Fruit fly (Drosophila melanogaster): ENCODE results near the gene Acp26Ab.

Gene Acp26Ab

dm6 chr2L:5901553-5901952, 8.9 kb upstream of the Acp26Ab start (continued):
- TF ChIP-seq CG6163 (GFP tag; IDR thresholded peaks at IDR 0.05): no peak; the same call in 2 of the 3 replicates
- no peak for TF ChIP-seq vri (GFP tag; optimal IDR thresholded peaks at IDR 0.05)
- no peak for TF ChIP-seq Hr39 (GFP tag; optimal IDR thresholded peaks at IDR 0.05)
- TF ChIP-seq Ets21C (GFP tag; optimal IDR thresholded peaks at IDR 0.05): no peak
- TF ChIP-seq CG3032 (tag; optimal IDR thresholded peaks at IDR 0.05): no peak
- TF ChIP-seq CG1621 (tag; optimal IDR thresholded peaks at IDR 0.05): no peak
- TF ChIP-seq Met (GFP tag; optimal IDR thresholded peaks at IDR 0.05): no peak
- TF ChIP-seq topi (GFP tag; optimal IDR thresholded peaks at IDR 0.05): no peak
- TF ChIP-seq Sox15 (GFP tag; optimal IDR thresholded peaks at IDR 0.05): no peak
- no peak for TF ChIP-seq Eip75B (GFP tag; optimal IDR thresholded peaks at IDR 0.05)
- TF ChIP-seq CG6276 (GFP tag; optimal IDR thresholded peaks at IDR 0.05): peak; percentile 22
- TF ChIP-seq Lpt (GFP tag; optimal IDR thresholded peaks at IDR 0.05): no peak
- TF ChIP-seq CG16779 (tag; optimal IDR thresholded peaks at IDR 0.05): no peak
- no peak for TF ChIP-seq Eip93F (GFP tag; optimal IDR thresholded peaks at IDR 0.05)
- TF ChIP-seq CG6792 (GFP tag; optimal IDR thresholded peaks at IDR 0.05): no peak
- no peak for TF ChIP-seq dsx (GFP tag; optimal IDR thresholded peaks at IDR 0.05; ENCODE audit: poor library complexity, severe bottlenecking)
- TF ChIP-seq achi (GFP tag; optimal IDR thresholded peaks at IDR 0.05): peak; percentile 23
- peak; percentile 4 for TF ChIP-seq Sox14 (GFP tag; optimal IDR thresholded peaks at IDR 0.05)
- TF ChIP-seq Blimp-1 (GFP tag; optimal IDR thresholded peaks at IDR 0.05): no peak
- no peak for TF ChIP-seq CG8319 (GFP tag; optimal IDR thresholded peaks at IDR 0.05)
- peak; percentile 39; the same call in 1 of the 3 replicates for TF ChIP-seq eg (GFP tag; IDR thresholded peaks at IDR 0.05)
- no peak for TF ChIP-seq esn (GFP tag; optimal IDR thresholded peaks at IDR 0.05)
- TF ChIP-seq Ets96B (tag; optimal IDR thresholded peaks at IDR 0.05): no peak
- no peak for TF ChIP-seq svp (GFP tag)
- peak; percentile 53 for TF ChIP-seq Eip78C (GFP tag)

- TF ChIP-seq Eip93F (GFP tag; optimal IDR thresholded peaks at IDR 0.05) (no peak), Blimp-1 (GFP tag; optimal IDR thresholded peaks at IDR 0.05) (peak; percentile 11), Eip78C (GFP tag) (peak; percentile 23)
Observed at dm6 chr2L:5899170-5899708, 6.6 kb upstream of the Acp26Ab start.

dm6 chr2L:5894533-5894932, 1.9 kb upstream of the Acp26Ab start:
- TF ChIP-seq Hr4 (GFP tag; optimal IDR thresholded peaks at IDR 0.05): no peak
- no peak for TF ChIP-seq Hr38 (GFP tag; optimal IDR thresholded peaks at IDR 0.05)
- TF ChIP-seq Gug (GFP tag; IDR thresholded peaks at IDR 0.05): no peak
- no peak for TF ChIP-seq acj6 (GFP tag; optimal IDR thresholded peaks at IDR 0.05)
- TF ChIP-seq Eip93F (GFP tag; optimal IDR thresholded peaks at IDR 0.05): no peak
- no peak for TF ChIP-seq fd85E (GFP tag; optimal IDR thresholded peaks at IDR 0.05)
- TF ChIP-seq vri (GFP tag; optimal IDR thresholded peaks at IDR 0.05): no peak
- no peak for TF ChIP-seq CG3032 (tag; optimal IDR thresholded peaks at IDR 0.05)
- no peak for TF ChIP-seq spab (GFP tag; optimal IDR thresholded peaks at IDR 0.05)
- TF ChIP-seq CG8119 (GFP tag; IDR thresholded peaks at IDR 0.05): no peak
- no peak for TF ChIP-seq Lpt (GFP tag; optimal IDR thresholded peaks at IDR 0.05)
- TF ChIP-seq CG6792 (GFP tag; optimal IDR thresholded peaks at IDR 0.05): no peak
- TF ChIP-seq CG10631 (GFP tag; optimal IDR thresholded peaks at IDR 0.05): no peak
- no peak for TF ChIP-seq CG9139 (GFP tag; optimal IDR thresholded peaks at IDR 0.05)
- TF ChIP-seq CG11902 (GFP tag; optimal IDR thresholded peaks at IDR 0.05): no peak
- no peak for TF ChIP-seq Sox102F (GFP tag; optimal IDR thresholded peaks at IDR 0.05)
- no peak for TF ChIP-seq pdm3 (GFP tag; optimal IDR thresholded peaks at IDR 0.05)
- TF ChIP-seq CG11762 (GFP tag; optimal IDR thresholded peaks at IDR 0.05; ENCODE audit: insufficient read depth): no peak

- TF ChIP-seq CG6792 (GFP tag; optimal IDR thresholded peaks at IDR 0.05) (no peak), svp (GFP tag) (peak; percentile 5)
Observed at dm6 chr2L:5893796-5894195, 1.1 kb upstream of the Acp26Ab start, which contains the start of gene Acp26Aa. Gene Acp26Aa (minus strand): TSS chr2L:5893896.

Data from whole organism, prepupa.